Fruit fly (Drosophila melanogaster): ENCODE measurements around the gene Flad2.

The Flad2 gene

DNA sequence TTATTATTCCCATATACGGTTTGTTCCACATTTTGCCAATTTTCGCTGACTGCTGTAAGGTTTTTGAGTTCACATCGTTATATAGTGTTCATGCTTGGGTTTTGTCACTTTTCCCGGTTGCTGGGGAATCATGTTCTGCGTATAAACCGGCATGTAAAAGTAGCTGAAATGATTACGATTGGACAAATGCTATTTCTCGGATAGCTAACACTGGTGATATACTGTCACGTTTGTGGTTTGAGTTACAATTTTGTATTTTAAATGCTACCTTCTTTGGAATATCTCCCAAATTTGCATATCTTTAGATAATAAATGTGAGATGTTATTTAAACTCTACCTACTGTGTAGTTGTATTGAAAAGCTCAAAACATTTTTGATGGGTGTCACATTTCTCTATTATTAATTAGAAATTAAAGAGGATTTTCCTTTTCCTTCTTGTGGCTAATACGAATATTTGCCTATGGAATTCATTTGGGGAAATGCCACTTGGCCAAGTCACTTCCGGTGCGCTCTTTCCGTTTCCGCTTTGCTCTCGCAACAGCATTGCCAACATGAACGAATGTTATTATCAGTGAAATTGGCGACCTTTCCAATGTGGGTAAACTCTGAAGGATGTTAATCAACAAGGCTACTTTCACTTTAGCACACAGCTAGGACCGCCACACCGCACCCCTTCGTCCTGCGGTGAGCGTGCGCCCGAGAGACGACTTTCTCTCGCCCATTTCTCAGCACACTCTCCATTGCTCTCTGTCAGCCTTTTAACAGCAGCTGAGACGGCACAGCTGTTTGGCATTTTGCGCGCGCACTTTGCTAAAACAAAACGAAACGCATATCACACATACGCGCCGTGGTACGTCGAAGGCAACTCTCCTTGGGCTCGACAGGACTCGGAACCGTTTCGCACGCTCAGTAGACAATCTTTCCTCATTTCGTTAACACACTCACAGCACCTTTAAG, 2.5 kb downstream of the Flad2 start, which contains the start of the genes CG16956, CG42784 and CG43850 (continued):
- TF ChIP-seq kni (GFP tag; optimal IDR thresholded peaks at IDR 0.05) (no peak), CG4707 (GFP tag; optimal IDR thresholded peaks at IDR 0.05) (peak; percentile 53), CG3995 (GFP tag; optimal IDR thresholded peaks at IDR 0.05) (no peak), zfh1 (GFP tag; IDR thresholded peaks at IDR 0.05) (no peak), gfzf (GFP tag; optimal IDR thresholded peaks at IDR 0.05) (no peak), CG5180 (GFP tag; optimal IDR thresholded peaks at IDR 0.05) (peak; percentile 51), bcd (GFP tag; optimal IDR thresholded peaks at IDR 0.05) (peak; percentile 46), salm (tag; optimal IDR thresholded peaks at IDR 0.05) (no peak), CG3838 (GFP tag; optimal IDR thresholded peaks at IDR 0.05) (no peak), sqz (GFP tag; optimal IDR thresholded peaks at IDR 0.05) (peak; percentile 26), CG6854 (GFP tag; optimal IDR thresholded peaks at IDR 0.05) (peak; percentile 84), ranshi (GFP tag; IDR thresholded peaks at IDR 0.05) (no peak), CG31388 (GFP tag; optimal IDR thresholded peaks at IDR 0.05) (no peak), Med (GFP tag) (peak; percentile 92), Atf-2 (GFP tag; optimal IDR thresholded peaks at IDR 0.05) (no peak), CG3407 (GFP tag; optimal IDR thresholded peaks at IDR 0.05) (no peak), cas (GFP tag; IDR thresholded peaks at IDR 0.05) (no peak), pzg (GFP tag; optimal IDR thresholded peaks at IDR 0.05) (peak; percentile 19), Myb (GFP tag; optimal IDR thresholded peaks at IDR 0.05) (no peak), CG16863 (GFP tag; optimal IDR thresholded peaks at IDR 0.05) (no peak), CG7987 (GFP tag; optimal IDR thresholded peaks at IDR 0.05) (peak; percentile 86), CG1832 (GFP tag; optimal IDR thresholded peaks at IDR 0.05) (no peak), seq (GFP tag; IDR thresholded peaks at IDR 0.05) (peak; percentile 53; the same call in 1 of the 2 replicates), sisA (GFP tag; IDR thresholded peaks at IDR 0.05) (no peak), CG6683 (GFP tag; optimal IDR thresholded peaks at IDR 0.05) (peak; percentile 63), Atf3 (GFP tag; optimal IDR thresholded peaks at IDR 0.05) (no peak), CG16779 (GFP tag; IDR thresholded peaks at IDR 0.05) (no peak), gcm (GFP tag; optimal IDR thresholded peaks at IDR 0.05) (no peak)

DNA sequence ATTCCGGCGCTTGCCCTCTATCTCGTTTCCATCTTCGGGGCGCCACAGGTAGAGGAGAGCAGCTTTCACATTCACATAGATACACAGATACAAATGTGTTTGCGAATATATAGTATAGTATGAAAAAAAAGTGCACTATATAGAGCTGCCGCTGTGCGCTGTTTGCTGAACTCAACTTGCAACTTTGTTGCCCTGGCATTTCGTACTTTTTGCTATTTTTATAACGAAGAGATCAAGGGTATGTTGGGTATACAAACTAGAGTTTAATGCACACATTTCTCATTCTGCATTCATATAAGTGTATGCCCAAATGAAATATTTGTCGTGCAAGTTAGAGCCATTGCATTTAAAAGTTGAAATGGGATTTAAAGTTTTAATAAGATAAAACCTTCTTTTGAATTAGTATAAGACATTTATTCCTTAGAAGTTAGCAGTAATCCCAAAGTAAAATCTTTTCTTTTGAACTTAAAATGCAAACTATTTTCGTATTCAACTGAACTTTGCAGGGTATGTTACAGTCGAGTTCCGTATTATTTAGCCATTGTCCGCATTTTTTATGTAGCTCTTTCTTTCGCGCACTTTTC, 18.7 kb downstream of the Flad2 start:
- TF ChIP-seq CG6689 (GFP tag; IDR thresholded peaks at IDR 0.05) (no peak), Drgx (GFP tag; IDR thresholded peaks at IDR 0.05) (peak; percentile 30; the same call in 1 of the 2 replicates), CG9215 (GFP tag; IDR thresholded peaks at IDR 0.05) (no peak), oc (tag; optimal IDR thresholded peaks at IDR 0.05) (no peak), Hey (tag; optimal IDR thresholded peaks at IDR 0.05) (no peak)

DNA sequence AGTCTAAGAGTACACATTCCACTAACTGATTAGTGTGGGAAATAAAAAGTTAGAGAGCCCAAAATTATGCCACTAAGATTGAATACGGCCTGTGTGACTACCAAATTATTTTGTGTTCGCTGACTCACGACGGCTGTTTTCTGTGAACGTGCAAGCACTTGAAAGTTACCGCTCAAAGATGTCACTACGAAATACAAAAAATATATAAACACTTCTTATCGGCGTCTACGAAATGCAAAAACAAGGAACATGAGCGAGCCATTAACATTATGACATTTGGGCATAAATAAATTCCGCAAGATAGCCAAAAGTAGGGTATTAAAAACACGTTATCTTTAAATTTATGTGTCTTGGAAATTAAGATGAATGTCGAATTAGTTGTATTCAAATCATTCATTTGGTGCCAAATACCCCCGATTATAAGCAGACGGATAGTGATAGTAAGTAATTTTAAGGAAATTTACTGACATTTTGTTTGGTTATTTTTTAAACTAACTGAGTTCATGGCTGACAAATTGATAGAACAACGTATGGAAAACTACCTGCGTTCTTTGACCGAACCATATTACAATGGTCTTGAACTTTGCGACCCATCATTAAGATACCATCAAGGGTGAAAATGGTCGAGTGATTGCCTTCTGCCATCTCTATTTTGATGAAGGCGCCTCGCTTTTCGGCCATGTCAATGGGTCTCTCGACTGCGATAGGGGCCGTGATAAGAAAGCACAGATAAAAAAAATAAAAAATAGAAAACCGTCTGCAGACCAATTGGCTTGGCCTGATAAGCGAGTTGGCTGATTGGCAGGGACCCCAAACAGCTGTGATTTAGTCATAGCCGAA, 22.7 kb downstream of the Flad2 start, which contains the start of gene Tehao:
TSS of gene Tehao (plus strand) at position 828 of the 840 bp plus-strand sequence.
- no peak for TF ChIP-seq dmrt99B (tag; optimal IDR thresholded peaks at IDR 0.05)
- TF ChIP-seq Oaz (GFP tag; IDR thresholded peaks at IDR 0.05) = no peak
- no peak for TF ChIP-seq CG32767 (GFP tag; IDR thresholded peaks at IDR 0.05)
- TF ChIP-seq GATAe (GFP tag; conservative IDR thresholded peaks at IDR 0.05) = peak; percentile 46
- TF ChIP-seq CG2120 (GFP tag; optimal IDR thresholded peaks at IDR 0.05) = peak; percentile 20
- TF ChIP-seq CG30403 (GFP tag; optimal IDR thresholded peaks at IDR 0.05) = no peak
- TF ChIP-seq maf-S (GFP tag; optimal IDR thresholded peaks at IDR 0.05) = no peak
- TF ChIP-seq CG8281 (tag; optimal IDR thresholded peaks at IDR 0.05) = no peak
- TF ChIP-seq exex (tag; optimal IDR thresholded peaks at IDR 0.05) = peak; percentile 70
- no peak for TF ChIP-seq amos (GFP tag; IDR thresholded peaks at IDR 0.05; ENCODE audit: partially characterized antibody)
- no peak for TF ChIP-seq CG15269 (tag; optimal IDR thresholded peaks at IDR 0.05)
- no peak for TF ChIP-seq CG10654 (GFP tag; optimal IDR thresholded peaks at IDR 0.05)
- TF ChIP-seq dm (GFP tag; optimal IDR thresholded peaks at IDR 0.05) = no peak
- TF ChIP-seq CG1832 (GFP tag; optimal IDR thresholded peaks at IDR 0.05) = no peak

Measured in whole organism, embryonic.